Worm (Caenorhabditis elegans): Measurements from ENCODE around the gene T26C11.9.

The T26C11.9 gene

ce11 chrX:1856160-1856559, 2.5 kb upstream of the T26C11.9 start, which contains the start of gene ceh-39 (continued):
- TF ChIP-seq egl-27 (tag; optimal IDR thresholded peaks at IDR 0.05) = no peak
- no peak for TF ChIP-seq C34B4.2 (tag; optimal IDR thresholded peaks at IDR 0.05)
- no peak for TF ChIP-seq grh-1 (GFP tag; IDR thresholded peaks at IDR 0.05)
- TF ChIP-seq nhr-84 (tag; optimal IDR thresholded peaks at IDR 0.05) = no peak
- TF ChIP-seq lin-39 (tag; optimal IDR thresholded peaks at IDR 0.05) = no peak
- TF ChIP-seq skn-1 (tag; optimal IDR thresholded peaks at IDR 0.05) = peak; percentile 84
- TF ChIP-seq lsy-2 (tag; optimal IDR thresholded peaks at IDR 0.05) = peak; percentile 45 to 58
- peak; percentile 61 for TF ChIP-seq fkh-10 (GFP tag; optimal IDR thresholded peaks at IDR 0.05)
- no peak for TF ChIP-seq ztf-11 (tag; optimal IDR thresholded peaks at IDR 0.05)
- TF ChIP-seq hlh-17 (GFP tag; optimal IDR thresholded peaks at IDR 0.05; ENCODE audit: borderline replicate concordance) = no peak
- TF ChIP-seq fkh-4 (tag; optimal IDR thresholded peaks at IDR 0.05; ENCODE audit: borderline replicate concordance) = no peak
- no peak for TF ChIP-seq pag-3 (tag; optimal IDR thresholded peaks at IDR 0.05; ENCODE audit: borderline replicate concordance, insufficient read depth)
- no peak for TF ChIP-seq blmp-1 (tag; optimal IDR thresholded peaks at IDR 0.05)
- TF ChIP-seq xbp-1 (tag; optimal IDR thresholded peaks at IDR 0.05) = peak; percentile 59
- TF ChIP-seq F16B12.6 (tag; optimal IDR thresholded peaks at IDR 0.05) = peak; percentile 7
- TF ChIP-seq nhr-28 (tag; optimal IDR thresholded peaks at IDR 0.05) = no peak
- TF ChIP-seq snpc-4 (tag; optimal IDR thresholded peaks at IDR 0.05) = no peak
- no peak for TF ChIP-seq nhr-12 (tag; optimal IDR thresholded peaks at IDR 0.05)
- no peak for TF ChIP-seq zip-4 (GFP tag; optimal IDR thresholded peaks at IDR 0.05)
- TF ChIP-seq lir-3 (tag; optimal IDR thresholded peaks at IDR 0.05; ENCODE audit: poor library complexity) = peak; percentile 15
- no peak for TF ChIP-seq nhr-11 (tag; optimal IDR thresholded peaks at IDR 0.05)
- no peak for TF ChIP-seq unc-130 (tag; optimal IDR thresholded peaks at IDR 0.05)
- peak; percentile 67 for TF ChIP-seq nhr-71 (tag; optimal IDR thresholded peaks at IDR 0.05)
- TF ChIP-seq unc-98 (GFP tag; IDR thresholded peaks at IDR 0.05) = no peak
- TF ChIP-seq rnt-1 (tag; optimal IDR thresholded peaks at IDR 0.05) = peak; percentile 67
- no peak for TF ChIP-seq alr-1 (tag; optimal IDR thresholded peaks at IDR 0.05; ENCODE audit: borderline replicate concordance)
- TF ChIP-seq ceh-63 (GFP tag; optimal IDR thresholded peaks at IDR 0.05) = no peak
- TF ChIP-seq C16A3.4 (tag; optimal IDR thresholded peaks at IDR 0.05) = peak; percentile 36
- TF ChIP-seq nhr-85 (tag) = no peak
- TF ChIP-seq nhr-19 (GFP tag; conservative IDR thresholded peaks at IDR 0.05) = peak; percentile 78
- peak; percentile 70 to 79 for TF ChIP-seq efl-1 (optimal IDR thresholded peaks at IDR 0.05)
- peak; percentile 73 to 95 for TF ChIP-seq efl-1 (GFP tag; optimal IDR thresholded peaks at IDR 0.05 in 1 of 2)
- TF ChIP-seq unc-86 (tag; optimal IDR thresholded peaks at IDR 0.05) = peak; percentile 51
- peak; percentile 38 to 71 (median 61) for TF ChIP-seq ceh-82 (tag; optimal IDR thresholded peaks at IDR 0.05)
- peak; percentile 25 for TF ChIP-seq nhr-90 (tag; optimal IDR thresholded peaks at IDR 0.05; ENCODE audit: poor library complexity)
- TF ChIP-seq unc-62 (GFP tag; optimal IDR thresholded peaks at IDR 0.05) = no peak

ce11 chrX:1852636-1853035, 1.0 kb downstream of the T26C11.9 start, which contains the start of gene ceh-21:
TSS of gene ceh-21 (minus strand) at chrX:1852736.
- no peak for TF ChIP-seq aha-1 (tag; optimal IDR thresholded peaks at IDR 0.05)
- TF ChIP-seq unc-86 (tag; optimal IDR thresholded peaks at IDR 0.05) = no peak
- TF ChIP-seq mdl-1 (tag; optimal IDR thresholded peaks at IDR 0.05) = no peak
- no peak for TF ChIP-seq tlp-1 (tag; optimal IDR thresholded peaks at IDR 0.05)
- TF ChIP-seq C04F5.9 (tag; optimal IDR thresholded peaks at IDR 0.05) = no peak
- TF ChIP-seq nhr-71 (tag; optimal IDR thresholded peaks at IDR 0.05) = no peak
- TF ChIP-seq efl-3 (GFP tag; optimal IDR thresholded peaks at IDR 0.05) = no peak
- TF ChIP-seq ztf-4 (tag; optimal IDR thresholded peaks at IDR 0.05) = no peak
- no peak for TF ChIP-seq irx-1 (tag; optimal IDR thresholded peaks at IDR 0.05)
- TF ChIP-seq blmp-1 (tag; optimal IDR thresholded peaks at IDR 0.05) = no peak
- TF ChIP-seq isw-1 (GFP tag; IDR thresholded peaks at IDR 0.05) = no peak
- TF ChIP-seq snu-23 (GFP tag; optimal IDR thresholded peaks at IDR 0.05) = no peak
- TF ChIP-seq ceh-88 (GFP tag; IDR thresholded peaks at IDR 0.05) = no peak
- no peak for TF ChIP-seq nhr-12 (tag; optimal IDR thresholded peaks at IDR 0.05)
